Fruit fly (Drosophila melanogaster) whole organism, wandering third instar larva: ENCODE data around the gene CG9541.
A peak's percentile ranks its signal among the peaks of the same experiment; 100 is the strongest.

Experiments
- Abd-B ChIP-seq: fragments of >200 bp; optimal IDR thresholded peaks from 2 replicates; lab custom pipeline; 2017; ENCODE audit warnings: missing biosample characterization, missing genetic modification characterization
- CG32264 ChIP-seq: fragments of 200-800 bp; sonication (Bioruptor generic); optimal IDR thresholded peaks from 2 replicates; lab custom pipeline; 2016; ENCODE audit warnings: missing biosample characterization, missing genetic modification characterization
- CG9705 ChIP-seq: fragments of 200-800 bp; sonication (Bioruptor generic); optimal IDR thresholded peaks from 2 replicates; lab custom pipeline; 2018; ENCODE audit warnings: missing biosample characterization, mild to moderate bottlenecking, missing genetic modification characterization
- CrebA ChIP-seq: fragments of 200-800 bp; sonication (Bioruptor generic); optimal IDR thresholded peaks from 2 replicates; lab custom pipeline; 2016; ENCODE audit warnings: missing biosample characterization, mild to moderate bottlenecking, missing genetic modification characterization, borderline replicate concordance
- Dfd ChIP-seq: fragments of >200 bp; optimal IDR thresholded peaks from 2 replicates; lab custom pipeline; 2017; ENCODE audit warnings: missing biosample characterization, missing genetic modification characterization
- GATAd ChIP-seq: sonication (Bioruptor generic); optimal IDR thresholded peaks from 2 replicates; lab custom pipeline; 2016; ENCODE audit warnings: missing biosample characterization, missing genetic modification characterization
- HLH106 ChIP-seq: fragments of 200-800 bp; optimal IDR thresholded peaks from 3 replicates; lab custom pipeline; 2019; ENCODE audit warnings: missing biosample characterization, mild to moderate bottlenecking, missing genetic modification characterization, moderate library complexity
- Hnf4 ChIP-seq: fragments of 200-800 bp; sonication (Bioruptor generic); optimal IDR thresholded peaks from 2 replicates; lab custom pipeline; 2016; ENCODE audit warnings: missing biosample characterization, mild to moderate bottlenecking, missing genetic modification characterization
- Hr78 ChIP-seq: fragments of >200 bp; optimal IDR thresholded peaks from 2 replicates; lab custom pipeline; 2017; ENCODE audit warnings: missing biosample characterization, missing genetic modification characterization
- Hr83 ChIP-seq: fragments of 200-300 bp; sonication (Bioruptor generic); optimal IDR thresholded peaks from 2 replicates; lab custom pipeline; 2016; ENCODE audit warnings: missing biosample characterization, mild to moderate bottlenecking, missing genetic modification characterization, moderate library complexity; ENCODE audit not compliant: poor library complexity, severe bottlenecking
- Jra ChIP-seq: sonication (Bioruptor generic); optimal IDR thresholded peaks from 2 replicates; lab custom pipeline; 2016; ENCODE audit warnings: missing biosample characterization, missing genetic modification characterization
- Mio ChIP-seq: sonication (Bioruptor generic); optimal IDR thresholded peaks from 2 replicates; lab custom pipeline; 2016; ENCODE audit warnings: missing biosample characterization, missing genetic modification characterization
- Myc ChIP-seq: fragments of >200 bp; optimal IDR thresholded peaks from 2 replicates; lab custom pipeline; 2017
- N ChIP-seq: fragments of >200 bp; optimal IDR thresholded peaks from 2 replicates; lab custom pipeline; 2018; ENCODE audit warnings: missing biosample characterization, missing external identifiers, missing genetic modification characterization
- Sp1 ChIP-seq: fragments of 200-800 bp; sonication (Bioruptor generic); optimal IDR thresholded peaks from 3 replicates; lab custom pipeline; 2019; ENCODE audit warnings: missing biosample characterization, mild to moderate bottlenecking, missing genetic modification characterization, moderate library complexity
- Vsx2 ChIP-seq: fragments of 200-300, 225-300 bp; sonication (Bioruptor generic); optimal IDR thresholded peaks from 2 replicates; lab custom pipeline; 2018; ENCODE audit warnings: missing biosample characterization, missing genetic modification characterization; ENCODE audit not compliant: partially characterized antibody
- br ChIP-seq: fragments of 200-800 bp; sonication (Bioruptor generic); optimal IDR thresholded peaks from 2 replicates; lab custom pipeline; 2016; ENCODE audit warnings: missing biosample characterization, missing genetic modification characterization
- brk ChIP-seq: fragments of 200-800 bp; sonication (Bioruptor generic); optimal IDR thresholded peaks from 2 replicates; lab custom pipeline; 2016; ENCODE audit warnings: missing biosample characterization, mild to moderate bottlenecking, missing genetic modification characterization
- dl ChIP-seq, 2 experiments: fragments of 175-275, 200-275 bp in 1 of 2; fragments of 200-275 bp in 1 of 2; sonication (Bioruptor generic); optimal IDR thresholded peaks; lab custom pipeline; 2018; ENCODE audit warnings: mild to moderate bottlenecking in 2 of 2, missing biosample characterization in 2 of 2, missing genetic modification characterization in 2 of 2, moderate library complexity in 2 of 2; ENCODE audit not compliant: partially characterized antibody in 2 of 2, insufficient read depth in 1 of 2
- dsf ChIP-seq: sonication (Bioruptor generic); optimal IDR thresholded peaks from 2 replicates; lab custom pipeline; 2016; ENCODE audit warnings: missing biosample characterization, missing genetic modification characterization, borderline replicate concordance
- ey ChIP-seq: fragments of 200-800 bp; sonication (Bioruptor generic); optimal IDR thresholded peaks from 2 replicates; lab custom pipeline; 2016; ENCODE audit warnings: missing biosample characterization, missing genetic modification characterization
- foxo ChIP-seq, 2 experiments: fragments of 200-800 bp; sonication (Bioruptor generic); optimal IDR thresholded peaks; 2 replicates in 1 of 2; 3 replicates in 1 of 2; lab custom pipeline; 2016 to 2017; ENCODE audit warnings: missing biosample characterization in 2 of 2, missing genetic modification characterization in 2 of 2
- fru ChIP-seq: fragments of 200-800 bp; sonication (Bioruptor generic); optimal IDR thresholded peaks from 3 replicates; lab custom pipeline; 2016; ENCODE audit warnings: missing biosample characterization, mild to moderate bottlenecking, missing genetic modification characterization
- h ChIP-seq: fragments of 200-800 bp; sonication (Bioruptor generic); optimal IDR thresholded peaks from 3 replicates; lab custom pipeline; 2016; ENCODE audit warnings: missing biosample characterization, mild to moderate bottlenecking, missing genetic modification characterization
- jim ChIP-seq: fragments of 175-275, 200-325 bp; sonication (Bioruptor generic); optimal IDR thresholded peaks from 2 replicates; lab custom pipeline; 2016; ENCODE audit warnings: missing biosample characterization, mild to moderate bottlenecking, missing genetic modification characterization
- lola ChIP-seq: fragments of >200 bp; optimal IDR thresholded peaks from 2 replicates; lab custom pipeline; 2017; ENCODE audit warnings: missing biosample characterization, missing genetic modification characterization
- rgr ChIP-seq: fragments of 200-800 bp; sonication (Bioruptor generic); optimal IDR thresholded peaks from 3 replicates; lab custom pipeline; 2016; ENCODE audit warnings: missing biosample characterization, mild to moderate bottlenecking, missing genetic modification characterization
- sage ChIP-seq: fragments of 200-800 bp; sonication (Bioruptor generic); optimal IDR thresholded peaks from 2 replicates; lab custom pipeline; 2016; ENCODE audit warnings: missing biosample characterization, mild to moderate bottlenecking, missing genetic modification characterization
- sv ChIP-seq: fragments of 200-800 bp; sonication (Bioruptor generic); optimal IDR thresholded peaks from 3 replicates; lab custom pipeline; 2016; ENCODE audit warnings: missing biosample characterization, missing genetic modification characterization
- usp ChIP-seq: fragments of >200 bp; optimal IDR thresholded peaks from 2 replicates; lab custom pipeline; 2017; ENCODE audit warnings: missing biosample characterization, missing genetic modification characterization
- woc ChIP-seq: sonication (Bioruptor generic); optimal IDR thresholded peaks from 2 replicates; lab custom pipeline; 2016; ENCODE audit warnings: missing biosample characterization, mild to moderate bottlenecking, missing genetic modification characterization

CG9541 gene

DNA sequence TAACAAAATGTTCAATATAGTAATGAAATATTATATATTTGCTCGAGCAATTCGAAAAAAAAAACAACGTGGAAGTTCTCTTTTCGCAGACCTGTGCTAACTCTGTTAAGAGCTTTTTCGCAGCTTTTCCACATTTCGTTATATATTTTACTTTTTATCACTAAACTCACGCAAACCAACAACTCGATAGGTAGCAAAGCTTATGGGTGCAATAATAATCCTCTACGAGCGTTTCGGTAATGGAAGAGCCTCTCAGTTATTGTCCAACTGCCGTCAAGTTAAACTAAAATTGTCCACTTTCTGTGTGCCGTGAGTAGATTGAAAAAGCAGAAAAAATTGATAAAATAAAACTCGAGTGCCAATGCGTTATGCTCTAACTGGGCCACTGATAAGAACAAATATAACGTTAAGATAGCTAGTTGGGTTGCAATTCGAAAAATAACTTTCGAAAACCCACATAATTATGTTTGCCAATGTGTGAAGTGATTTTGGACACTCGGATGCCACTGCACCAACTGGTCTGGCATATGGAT lies 41.5 kb downstream of the CG9541 start, which contains the start of gene Tsp29Fa:
Gene Tsp29Fa (plus strand): TSS at position 253 of the 533 bp plus-strand sequence.
- TF ChIP-seq N (GFP tag; lab: Kevin White, UChicago) (no peak), br (no peak), Sp1 (no peak), Hr83 (GFP tag; lab: Kevin White, UChicago) (no peak), HLH106 (no peak), Dfd (GFP tag; lab: Kevin White, UChicago) (no peak), GATAd (GFP tag; lab: Kevin White, UChicago) (no peak), CG32264 (GFP tag; lab: Kevin White, UChicago) (no peak), brk (GFP tag; lab: Kevin White, UChicago) (no peak), usp (GFP tag; lab: Kevin White, UChicago) (no peak), jim (GFP tag; lab: Kevin White, UChicago) (no peak), h (GFP tag; lab: Kevin White, UChicago) (no peak), foxo (GFP tag; optimal IDR thresholded peaks at IDR 0.05; lab: Kevin White, UChicago) (no peak), dl (GFP tag; optimal IDR thresholded peaks at IDR 0.05; lab: Kevin White, UChicago; ENCODE audit: insufficient read depth in 1 of 2, partially characterized antibody in 2 of 2) (no peak), CrebA (GFP tag; lab: Kevin White, UChicago) (no peak), fru (no peak), woc (no peak), dsf (GFP tag; lab: Kevin White, UChicago) (no peak), lola (GFP tag; lab: Kevin White, UChicago) (no peak)

DNA sequence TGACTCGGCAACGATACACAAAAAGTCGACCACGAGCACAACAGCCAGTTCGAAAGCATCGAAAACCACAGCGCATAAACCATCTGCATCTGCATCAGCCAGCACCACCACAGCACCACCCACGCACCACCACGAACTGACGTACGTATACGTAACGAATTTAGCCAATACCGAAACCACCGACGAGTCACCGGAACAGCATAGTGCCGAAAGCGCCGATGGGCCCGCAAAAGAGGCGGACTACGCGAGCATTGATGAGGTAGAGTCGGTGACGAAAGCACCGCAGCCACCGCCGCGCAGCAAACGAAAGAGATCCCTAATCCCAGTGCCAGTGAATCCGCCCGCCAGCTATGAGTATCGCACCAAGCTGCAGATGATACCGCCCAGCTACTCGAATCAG lies 44.1 kb downstream of the CG9541 start:
- TF ChIP-seq usp (GFP tag; lab: Kevin White, UChicago) (no peak), Hnf4 (GFP tag; lab: Kevin White, UChicago) (no peak), CG32264 (GFP tag; lab: Kevin White, UChicago) (no peak), h (GFP tag; lab: Kevin White, UChicago) (no peak), HLH106 (no peak), Jra (GFP tag; lab: Kevin White, UChicago) (no peak), rgr (no peak), brk (GFP tag; lab: Kevin White, UChicago) (no peak)

DNA sequence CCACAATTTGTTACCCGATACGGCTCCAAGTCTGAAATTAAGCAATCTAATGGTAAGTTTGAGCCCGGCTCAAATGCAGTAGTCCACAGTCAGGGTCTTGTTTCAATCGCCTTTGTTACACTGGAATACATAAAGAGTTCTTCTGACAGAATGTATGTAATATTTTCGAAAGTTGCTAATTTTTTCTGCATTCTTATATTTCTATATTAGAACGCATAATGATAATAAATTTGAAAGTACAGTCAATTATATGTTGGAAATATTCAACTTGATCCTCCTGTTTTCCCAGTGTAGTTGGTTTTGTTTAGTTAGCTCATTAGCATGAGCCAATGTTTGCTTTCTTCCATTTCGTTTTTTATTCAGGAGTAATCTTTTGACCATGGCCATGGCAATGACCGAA lies 51.8 kb downstream of the CG9541 start:
- TF ChIP-seq CrebA (GFP tag; lab: Kevin White, UChicago) (no peak), h (GFP tag; lab: Kevin White, UChicago) (peak; percentile 45), foxo (GFP tag; optimal IDR thresholded peaks at IDR 0.05; lab: Kevin White, UChicago) (peak in 1 of 2 experiments; percentile 6), ey (GFP tag; lab: Kevin White, UChicago) (peak; percentile 22), fru (peak; percentile 4)

DNA sequence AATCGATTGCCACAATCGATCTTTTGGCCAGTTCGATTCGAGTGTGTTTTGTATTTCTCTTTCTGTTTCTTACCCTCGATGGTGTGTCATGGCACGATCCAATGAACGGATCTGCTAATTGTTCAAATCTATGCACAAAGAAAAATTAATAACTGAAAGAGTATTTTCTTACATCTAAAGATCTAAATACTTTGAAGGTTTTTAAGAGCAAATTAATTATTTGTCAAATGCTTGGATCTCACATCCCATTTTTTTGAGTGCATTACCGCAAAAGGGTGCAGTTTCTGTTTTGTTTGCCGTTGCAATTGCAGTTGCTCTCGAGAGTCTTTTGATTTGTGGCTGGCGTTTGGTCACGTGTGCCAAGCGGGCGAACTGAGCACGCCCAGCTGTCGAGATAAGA lies 53.3 kb downstream of the CG9541 start:
- TF ChIP-seq jim (GFP tag; lab: Kevin White, UChicago) (no peak), CG9705 (GFP tag; lab: Kevin White, UChicago) (no peak), HLH106 (no peak), lola (GFP tag; lab: Kevin White, UChicago) (no peak), dsf (GFP tag; lab: Kevin White, UChicago) (no peak), sage (GFP tag; lab: Kevin White, UChicago) (no peak), Jra (GFP tag; lab: Kevin White, UChicago) (no peak), foxo (GFP tag; optimal IDR thresholded peaks at IDR 0.05; lab: Kevin White, UChicago) (no peak), h (GFP tag; lab: Kevin White, UChicago) (no peak), rgr (no peak), Hr83 (GFP tag; lab: Kevin White, UChicago) (no peak), Vsx2 (GFP tag; lab: Kevin White, UChicago) (no peak), sv (GFP tag; lab: Kevin White, UChicago) (no peak), fru (no peak), GATAd (GFP tag; lab: Kevin White, UChicago) (no peak), Mio (GFP tag; lab: Kevin White, UChicago) (no peak), Abd-B (GFP tag; lab: Kevin White, UChicago) (no peak), Hr78 (GFP tag; lab: Kevin White, UChicago) (no peak), Myc (lab: Kevin White, UChicago) (no peak), CG32264 (GFP tag; lab: Kevin White, UChicago) (no peak)
